Fruit fly (Drosophila melanogaster) whole organism, wandering third instar larva: ENCODE measurements around the gene Oseg4.
A peak's percentile ranks its signal among the peaks of the same experiment; 100 is the strongest.

Experiments
- Abd-B ChIP-seq: fragments of >200 bp; optimal IDR thresholded peaks from 2 replicates; lab custom pipeline; 2017; ENCODE audit warnings: missing biosample characterization, missing genetic modification characterization
- CG9705 ChIP-seq: fragments of 200-800 bp; sonication (Bioruptor generic); optimal IDR thresholded peaks from 2 replicates; lab custom pipeline; 2018; ENCODE audit warnings: missing biosample characterization, mild to moderate bottlenecking, missing genetic modification characterization
- Dfd ChIP-seq: fragments of >200 bp; optimal IDR thresholded peaks from 2 replicates; lab custom pipeline; 2017; ENCODE audit warnings: missing biosample characterization, missing genetic modification characterization
- Dif ChIP-seq: fragments of 200-275, 200-300 bp; sonication (Bioruptor generic); optimal IDR thresholded peaks from 2 replicates; lab custom pipeline; 2018; ENCODE audit warnings: missing biosample characterization, missing genetic modification characterization; ENCODE audit not compliant: partially characterized antibody
- GATAd ChIP-seq: sonication (Bioruptor generic); optimal IDR thresholded peaks from 2 replicates; lab custom pipeline; 2016; ENCODE audit warnings: missing biosample characterization, missing genetic modification characterization
- HLH106 ChIP-seq: fragments of 200-800 bp; optimal IDR thresholded peaks from 3 replicates; lab custom pipeline; 2019; ENCODE audit warnings: missing biosample characterization, mild to moderate bottlenecking, missing genetic modification characterization, moderate library complexity
- Hnf4 ChIP-seq: fragments of 200-800 bp; sonication (Bioruptor generic); optimal IDR thresholded peaks from 2 replicates; lab custom pipeline; 2016; ENCODE audit warnings: missing biosample characterization, mild to moderate bottlenecking, missing genetic modification characterization
- Hr78 ChIP-seq: fragments of >200 bp; optimal IDR thresholded peaks from 2 replicates; lab custom pipeline; 2017; ENCODE audit warnings: missing biosample characterization, missing genetic modification characterization
- Hr83 ChIP-seq: fragments of 200-300 bp; sonication (Bioruptor generic); optimal IDR thresholded peaks from 2 replicates; lab custom pipeline; 2016; ENCODE audit warnings: missing biosample characterization, mild to moderate bottlenecking, missing genetic modification characterization, moderate library complexity; ENCODE audit not compliant: poor library complexity, severe bottlenecking
- Jra ChIP-seq: sonication (Bioruptor generic); optimal IDR thresholded peaks from 2 replicates; lab custom pipeline; 2016; ENCODE audit warnings: missing biosample characterization, missing genetic modification characterization
- Mio ChIP-seq: sonication (Bioruptor generic); optimal IDR thresholded peaks from 2 replicates; lab custom pipeline; 2016; ENCODE audit warnings: missing biosample characterization, missing genetic modification characterization
- Myc ChIP-seq: fragments of >200 bp; optimal IDR thresholded peaks from 2 replicates; lab custom pipeline; 2017
- Rel ChIP-seq, 2 experiments: fragments of 200-800 bp; sonication (Bioruptor generic) in 1 of 2; optimal IDR thresholded peaks; 2 replicates in 1 of 2; 3 replicates in 1 of 2; lab custom pipeline; 2016 to 2019; ENCODE audit warnings: mild to moderate bottlenecking in 2 of 2, missing biosample characterization in 2 of 2, missing genetic modification characterization in 2 of 2, moderate library complexity in 1 of 2
- Sp1 ChIP-seq: fragments of 200-800 bp; sonication (Bioruptor generic); optimal IDR thresholded peaks from 3 replicates; lab custom pipeline; 2019; ENCODE audit warnings: missing biosample characterization, mild to moderate bottlenecking, missing genetic modification characterization, moderate library complexity
- Vsx2 ChIP-seq: fragments of 200-300, 225-300 bp; sonication (Bioruptor generic); optimal IDR thresholded peaks from 2 replicates; lab custom pipeline; 2018; ENCODE audit warnings: missing biosample characterization, missing genetic modification characterization; ENCODE audit not compliant: partially characterized antibody
- br ChIP-seq: fragments of 200-800 bp; sonication (Bioruptor generic); optimal IDR thresholded peaks from 2 replicates; lab custom pipeline; 2016; ENCODE audit warnings: missing biosample characterization, missing genetic modification characterization
- brk ChIP-seq: fragments of 200-800 bp; sonication (Bioruptor generic); optimal IDR thresholded peaks from 2 replicates; lab custom pipeline; 2016; ENCODE audit warnings: missing biosample characterization, mild to moderate bottlenecking, missing genetic modification characterization
- dl ChIP-seq, 2 experiments: fragments of 175-275, 200-275 bp in 1 of 2; fragments of 200-275 bp in 1 of 2; sonication (Bioruptor generic); optimal IDR thresholded peaks; lab custom pipeline; 2018; ENCODE audit warnings: mild to moderate bottlenecking in 2 of 2, missing biosample characterization in 2 of 2, missing genetic modification characterization in 2 of 2, moderate library complexity in 2 of 2; ENCODE audit not compliant: partially characterized antibody in 2 of 2, insufficient read depth in 1 of 2
- dmrt93B ChIP-seq: fragments of 200-800 bp; sonication (Bioruptor generic); optimal IDR thresholded peaks from 2 replicates; lab custom pipeline; 2018; ENCODE audit warnings: missing biosample characterization, mild to moderate bottlenecking, missing genetic modification characterization
- dsf ChIP-seq: sonication (Bioruptor generic); optimal IDR thresholded peaks from 2 replicates; lab custom pipeline; 2016; ENCODE audit warnings: missing biosample characterization, missing genetic modification characterization, borderline replicate concordance
- ey ChIP-seq: fragments of 200-800 bp; sonication (Bioruptor generic); optimal IDR thresholded peaks from 2 replicates; lab custom pipeline; 2016; ENCODE audit warnings: missing biosample characterization, missing genetic modification characterization
- fru ChIP-seq: fragments of 200-800 bp; sonication (Bioruptor generic); optimal IDR thresholded peaks from 3 replicates; lab custom pipeline; 2016; ENCODE audit warnings: missing biosample characterization, mild to moderate bottlenecking, missing genetic modification characterization
- h ChIP-seq: fragments of 200-800 bp; sonication (Bioruptor generic); optimal IDR thresholded peaks from 3 replicates; lab custom pipeline; 2016; ENCODE audit warnings: missing biosample characterization, mild to moderate bottlenecking, missing genetic modification characterization
- lola ChIP-seq: fragments of >200 bp; optimal IDR thresholded peaks from 2 replicates; lab custom pipeline; 2017; ENCODE audit warnings: missing biosample characterization, missing genetic modification characterization
- pan ChIP-seq: fragments of >200 bp; optimal IDR thresholded peaks from 2 replicates; lab custom pipeline; 2017
- psq ChIP-seq: fragments of 200-800 bp; sonication (Bioruptor generic); optimal IDR thresholded peaks from 3 replicates; lab custom pipeline; 2017; ENCODE audit warnings: missing biosample characterization, mild to moderate bottlenecking, missing genetic modification characterization, moderate library complexity
- rgr ChIP-seq: fragments of 200-800 bp; sonication (Bioruptor generic); optimal IDR thresholded peaks from 3 replicates; lab custom pipeline; 2016; ENCODE audit warnings: missing biosample characterization, mild to moderate bottlenecking, missing genetic modification characterization
- sage ChIP-seq: fragments of 200-800 bp; sonication (Bioruptor generic); optimal IDR thresholded peaks from 2 replicates; lab custom pipeline; 2016; ENCODE audit warnings: missing biosample characterization, mild to moderate bottlenecking, missing genetic modification characterization
- woc ChIP-seq: sonication (Bioruptor generic); optimal IDR thresholded peaks from 2 replicates; lab custom pipeline; 2016; ENCODE audit warnings: missing biosample characterization, mild to moderate bottlenecking, missing genetic modification characterization

Oseg4 gene

dm6 chr3L:1737898-1738322 is 2.3 kb upstream of the Oseg4 start, which contains the start of gene PIG-Wb:
Gene PIG-Wb (minus strand): TSS chr3L:1738106.
- TF ChIP-seq Myc (lab: Kevin White, UChicago): no peak
- peak; percentile 39 for TF ChIP-seq fru (GFP tag; lab: Kevin White, UChicago)

DNA sequence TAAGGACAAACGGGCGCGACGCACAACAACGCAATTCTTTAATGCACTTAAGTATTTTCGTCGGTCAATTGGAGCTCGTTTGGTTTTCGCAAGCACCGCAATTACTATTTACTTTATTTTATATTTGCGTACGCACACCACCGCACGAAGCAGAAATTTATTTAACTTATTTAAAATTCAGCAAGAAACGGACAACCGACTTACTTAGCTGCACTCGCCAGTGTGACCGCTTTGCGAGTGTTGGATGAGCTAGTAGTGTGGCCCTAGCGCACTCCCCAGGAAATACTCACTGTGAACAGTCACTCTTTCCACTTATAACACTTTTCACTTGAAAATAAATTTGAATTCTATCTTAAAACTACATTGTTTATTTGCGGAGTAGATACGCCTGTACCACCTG is 4.7 kb downstream of the Oseg4 start, which contains the start of gene drpr:
Gene drpr, minus strand, starts transcription at position 235 of the 400 bp plus-strand sequence.
- TF ChIP-seq GATAd (GFP tag; lab: Kevin White, UChicago) (no peak), dmrt93B (no peak), br (GFP tag; lab: Kevin White, UChicago) (peak; percentile 43), Mio (no peak), Dif (GFP tag; lab: Kevin White, UChicago) (peak; percentile 45), woc (GFP tag; lab: Kevin White, UChicago) (peak; percentile 66), Rel (GFP tag; optimal IDR thresholded peaks at IDR 0.05; lab: Kevin White, UChicago) (no peak), Rel (tag; optimal IDR thresholded peaks at IDR 0.05; lab: Kevin White, UChicago) (peak; percentile 57), Hr83 (peak; percentile 53), fru (GFP tag; lab: Kevin White, UChicago) (peak; percentile 62), lola (GFP tag; lab: Kevin White, UChicago) (no peak), ey (GFP tag; lab: Kevin White, UChicago) (no peak), Jra (peak; percentile 17), HLH106 (tag; lab: Kevin White, UChicago) (peak; percentile 14), Abd-B (GFP tag; lab: Kevin White, UChicago) (no peak), CG9705 (peak; percentile 18), Sp1 (GFP tag; lab: Kevin White, UChicago) (peak; percentile 43), Hnf4 (no peak), h (peak; percentile 23), rgr (peak; percentile 36), dsf (GFP tag; lab: Kevin White, UChicago) (no peak)
- TF ChIP-seq, all 38 proteins: peak for 12

- TF ChIP-seq CG9705 (no peak), dmrt93B (no peak), psq (peak; percentile 85), Vsx2 (GFP tag; lab: Kevin White, UChicago) (peak; percentile 24)
- TF ChIP-seq, all 38 proteins: peak for 2
Measured at dm6 chr3L:1730160-1730595, 5.4 kb downstream of the Oseg4 start.

DNA sequence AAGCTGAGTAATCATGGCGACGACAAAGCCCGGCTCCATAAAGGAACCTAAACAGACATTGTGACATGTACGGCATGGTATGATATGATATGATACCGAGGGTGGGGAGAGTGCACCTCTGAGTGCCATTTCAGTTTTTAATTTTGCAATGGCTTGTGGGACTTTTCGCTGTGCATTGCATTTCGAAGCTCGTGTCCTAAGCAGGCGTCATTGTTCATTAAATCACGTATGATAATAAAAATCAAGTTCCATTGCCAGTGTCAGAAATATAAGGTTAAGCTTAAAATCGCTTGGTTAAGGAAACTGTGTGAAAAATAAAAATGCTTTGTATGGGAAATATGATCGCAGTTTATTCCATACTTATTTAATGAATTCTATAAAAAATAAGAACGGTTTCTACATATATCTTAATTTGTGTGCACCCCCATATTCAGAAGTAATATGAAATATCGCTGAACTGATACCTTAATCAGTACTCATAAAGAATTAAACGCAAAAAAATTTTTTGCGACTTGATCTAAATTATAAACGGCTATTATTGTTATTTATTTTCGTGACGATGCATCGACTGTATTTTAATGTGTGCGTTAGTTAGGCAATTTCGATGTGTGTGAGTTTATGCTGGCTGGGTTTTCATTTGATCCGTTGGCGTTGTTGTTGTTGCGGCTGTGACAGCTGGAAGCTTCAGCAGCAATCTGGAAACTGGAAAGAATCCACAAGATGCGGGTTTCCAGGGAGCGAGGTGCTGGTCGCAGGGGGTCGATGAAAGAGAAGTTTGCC is 6.0 kb downstream of the Oseg4 start:
- TF ChIP-seq sage (GFP tag; lab: Kevin White, UChicago) (no peak), h (no peak), Dfd (no peak), brk (GFP tag; lab: Kevin White, UChicago) (no peak), pan (lab: Kevin White, UChicago) (no peak), Rel (GFP tag; optimal IDR thresholded peaks at IDR 0.05; lab: Kevin White, UChicago) (no peak), Rel (tag; optimal IDR thresholded peaks at IDR 0.05; lab: Kevin White, UChicago) (peak; percentile 95)

DNA sequence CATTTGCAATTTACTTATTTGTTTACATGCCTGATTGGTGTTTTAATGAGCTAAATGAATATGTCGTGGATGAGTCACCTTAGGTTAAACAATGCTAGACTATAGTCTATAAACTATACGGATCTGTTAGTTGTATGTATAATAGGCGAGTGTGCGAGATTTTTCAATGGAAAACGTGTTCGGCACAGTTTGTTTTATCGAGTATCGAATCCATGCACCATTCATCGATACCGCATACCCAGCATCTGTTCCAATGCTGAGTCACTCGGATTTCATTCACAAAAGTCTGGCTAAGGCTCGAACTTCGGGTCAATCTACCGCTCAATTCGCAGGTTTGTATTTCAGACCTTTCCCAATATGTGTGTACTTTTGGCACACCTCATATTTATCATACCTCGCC is 8.1 kb downstream of the Oseg4 start:
- TF ChIP-seq GATAd (GFP tag; lab: Kevin White, UChicago) (no peak), Rel (GFP tag; optimal IDR thresholded peaks at IDR 0.05; lab: Kevin White, UChicago) (no peak), Rel (tag; optimal IDR thresholded peaks at IDR 0.05; lab: Kevin White, UChicago) (no peak), Dif (GFP tag; lab: Kevin White, UChicago) (no peak), rgr (peak; percentile 6), pan (lab: Kevin White, UChicago) (no peak), Hr78 (no peak)

DNA sequence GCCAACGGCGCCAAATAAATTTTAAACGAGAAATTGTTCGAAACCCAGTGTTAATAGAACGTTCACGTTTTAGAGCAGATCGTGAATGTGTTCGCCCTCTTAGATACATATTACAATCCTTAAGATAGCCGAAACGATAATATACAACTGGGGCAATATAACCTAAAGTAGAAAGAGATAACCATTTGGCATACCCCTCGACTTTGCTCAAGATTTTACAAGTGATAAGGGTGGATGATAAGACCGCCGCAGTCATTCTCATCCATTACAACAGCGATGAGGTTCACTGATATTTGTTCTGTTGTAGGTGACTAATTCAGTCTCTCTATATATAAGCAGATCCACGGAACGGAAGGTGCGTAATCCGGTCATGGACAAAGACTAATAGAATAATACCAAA is 8.8 kb downstream of the Oseg4 start:
- TF ChIP-seq Hr78 (no peak), dl (GFP tag; optimal IDR thresholded peaks at IDR 0.05; lab: Kevin White, UChicago; ENCODE audit: insufficient read depth in 1 of 2, partially characterized antibody in 2 of 2) (no peak), fru (GFP tag; lab: Kevin White, UChicago) (no peak)
